Fruit fly (Drosophila melanogaster) S2 (cell line): Measurements from ENCODE around the gene Rpt3R.

Experiments
- CG8478 ChIP-seq: fragments of >200 bp; optimal IDR thresholded peaks from 2 replicates; lab custom pipeline; 2018
- CTCF ChIP-seq, 2 experiments: fragments of >200 bp; optimal IDR thresholded peaks; 2 replicates each; lab custom pipeline; 2018

dm6 chr3R:9770127-9770526 is 13.8 kb upstream of the Rpt3R start:
- TF ChIP-seq CG8478 (lab: Kevin White, UChicago) (no peak), CTCF (optimal IDR thresholded peaks at IDR 0.05; lab: Kevin White, UChicago) (no peak)
